Fruit fly (Drosophila melanogaster): ENCODE results near the gene f.

f gene

dm6 chrX:17229475-17230169 lies 3.1 kb upstream of the f start (continued):
- no peak for TF ChIP-seq dm (GFP tag; optimal IDR thresholded peaks at IDR 0.05)
- TF ChIP-seq CTCF (GFP tag; optimal IDR thresholded peaks at IDR 0.05), result peak; percentile 90
- TF ChIP-seq CG9817 (tag; optimal IDR thresholded peaks at IDR 0.05), result peak; percentile 23
- no peak for TF ChIP-seq CG13424 (tag; optimal IDR thresholded peaks at IDR 0.05)
- no peak for TF ChIP-seq CG10274 (GFP tag; optimal IDR thresholded peaks at IDR 0.05)
- peak; percentile 35 for TF ChIP-seq pnt (GFP tag; optimal IDR thresholded peaks at IDR 0.05)
- no peak for TF ChIP-seq CG5180 (GFP tag; optimal IDR thresholded peaks at IDR 0.05)
- TF ChIP-seq Ada2b (GFP tag; IDR thresholded peaks at IDR 0.05), result no peak
- peak; percentile 44 for TF ChIP-seq NC2β (GFP tag; optimal IDR thresholded peaks at IDR 0.05)
- no peak for TF ChIP-seq CG6854 (GFP tag; optimal IDR thresholded peaks at IDR 0.05)
- TF ChIP-seq CG10431 (GFP tag; optimal IDR thresholded peaks at IDR 0.05), result no peak
- no peak; the same call in 1 of the 2 replicates for TF ChIP-seq slbo (GFP tag; IDR thresholded peaks at IDR 0.05)
- no peak for TF ChIP-seq stwl (tag; optimal IDR thresholded peaks at IDR 0.05)
- TF ChIP-seq cad (GFP tag; optimal IDR thresholded peaks at IDR 0.05), result no peak
- no peak for TF ChIP-seq Sox100B (GFP tag; optimal IDR thresholded peaks at IDR 0.05)
- TF ChIP-seq wor (GFP tag; IDR thresholded peaks at IDR 0.05), result no peak
- TF ChIP-seq br (optimal IDR thresholded peaks at IDR 0.05), result no peak
- TF ChIP-seq Taf1 (GFP tag; IDR thresholded peaks at IDR 0.05), result no peak
- TF ChIP-seq CG11504 (tag; optimal IDR thresholded peaks at IDR 0.05), result peak; percentile 33
- TF ChIP-seq Dll (GFP tag; IDR thresholded peaks at IDR 0.05; ENCODE audit: partially characterized antibody), result no peak
- TF ChIP-seq gro (GFP tag; optimal IDR thresholded peaks at IDR 0.05), result no peak
- no peak for TF ChIP-seq en (GFP tag; optimal IDR thresholded peaks at IDR 0.05)
- no peak for TF ChIP-seq CG14860 (GFP tag; IDR thresholded peaks at IDR 0.05; ENCODE audit: partially characterized antibody)
- TF ChIP-seq CG4617 (GFP tag; optimal IDR thresholded peaks at IDR 0.05; ENCODE audit: borderline replicate concordance), result no peak
- peak; percentile 23 for TF ChIP-seq pros (GFP tag; optimal IDR thresholded peaks at IDR 0.05)
- TF ChIP-seq danr (GFP tag; IDR thresholded peaks at IDR 0.05), result no peak
- no peak for TF ChIP-seq nerfin-2 (GFP tag; IDR thresholded peaks at IDR 0.05; ENCODE audit: partially characterized antibody)
- no peak for TF ChIP-seq her (GFP tag; optimal IDR thresholded peaks at IDR 0.05)
- peak; percentile 18 for TF ChIP-seq CG17385 (GFP tag; optimal IDR thresholded peaks at IDR 0.05)
- TF ChIP-seq Mes4 (GFP tag; optimal IDR thresholded peaks at IDR 0.05), result no peak
- no peak for TF ChIP-seq jigr1 (GFP tag; IDR thresholded peaks at IDR 0.05)
- TF ChIP-seq az2 (GFP tag; optimal IDR thresholded peaks at IDR 0.05), result peak; percentile 26
- peak in 1 of 3 experiments; percentile 61 for TF ChIP-seq lola (GFP tag; optimal IDR thresholded peaks at IDR 0.05)
- no peak for TF ChIP-seq CG7271 (tag; optimal IDR thresholded peaks at IDR 0.05)
- no peak for TF ChIP-seq E2f2 (GFP tag; IDR thresholded peaks at IDR 0.05)
- TF ChIP-seq cas (GFP tag; IDR thresholded peaks at IDR 0.05), result no peak
- TF ChIP-seq CG11093 (GFP tag; IDR thresholded peaks at IDR 0.05), result no peak
- TF ChIP-seq CrebB (tag; optimal IDR thresholded peaks at IDR 0.05), result no peak
- no peak for TF ChIP-seq Mrtf (GFP tag; IDR thresholded peaks at IDR 0.05)
- no peak for TF ChIP-seq CG31224 (GFP tag; IDR thresholded peaks at IDR 0.05)
- TF ChIP-seq zf30C (GFP tag; optimal IDR thresholded peaks at IDR 0.05), result peak; percentile 16
- peak; percentile 9 for TF ChIP-seq PHDP (tag; optimal IDR thresholded peaks at IDR 0.05)
- TF ChIP-seq Poxn (GFP tag; IDR thresholded peaks at IDR 0.05), result no peak
- no peak for TF ChIP-seq Dbx (GFP tag; IDR thresholded peaks at IDR 0.05)
- TF ChIP-seq CG1602 (GFP tag; optimal IDR thresholded peaks at IDR 0.05), result no peak
- no peak for TF ChIP-seq chinmo (GFP tag; IDR thresholded peaks at IDR 0.05; ENCODE audit: partially characterized antibody)
- TF ChIP-seq CG12155 (GFP tag; optimal IDR thresholded peaks at IDR 0.05), result no peak
- TF ChIP-seq dpn (GFP tag; optimal IDR thresholded peaks at IDR 0.05), result peak in 1 of 2 experiments; percentile 18
- no peak for TF ChIP-seq CG14667 (GFP tag; IDR thresholded peaks at IDR 0.05)
- TF ChIP-seq CG10654 (GFP tag; optimal IDR thresholded peaks at IDR 0.05), result no peak
- no peak for TF ChIP-seq ab (GFP tag; optimal IDR thresholded peaks at IDR 0.05)

Data from whole organism, embryonic.